Worm (Caenorhabditis elegans): Measurements from ENCODE around the gene T03D3.5.

DNA sequence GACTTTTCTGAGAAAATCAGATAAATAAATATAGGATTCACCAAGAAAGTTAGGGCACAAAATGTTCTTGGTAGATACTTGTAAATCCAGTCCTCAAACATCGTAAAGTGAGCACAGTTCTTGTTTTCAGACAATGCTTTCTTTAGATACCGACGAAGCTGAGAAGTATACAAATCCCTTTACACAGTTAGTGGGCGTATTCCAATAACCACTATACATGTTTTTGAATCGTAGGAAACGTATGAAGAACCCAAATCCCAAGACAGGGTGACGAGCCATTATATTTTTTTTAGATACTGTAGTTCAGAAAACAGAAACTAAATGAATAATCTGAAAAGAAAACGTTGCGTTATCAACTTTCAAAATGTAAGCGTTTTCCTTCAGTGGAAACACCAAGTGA lies 19.1 kb upstream of the T03D3.5 start, which contains the start of gene srj-44:
- TF ChIP-seq mab-5 (tag; optimal IDR thresholded peaks at IDR 0.05) (no peak), elt-1 (tag; optimal IDR thresholded peaks at IDR 0.05; ENCODE audit: borderline replicate concordance, insufficient read depth) (no peak)

Data from whole organism, mixed stage, embryonic.